Fruit fly (Drosophila melanogaster) whole organism, wandering third instar larva: ENCODE measurements around the gene CG16798.

ENCODE experiments used
- Hr78 ChIP-seq: fragments of >200 bp; optimal IDR thresholded peaks from 2 replicates; lab custom pipeline; 2017; ENCODE audit warnings: missing biosample characterization, missing genetic modification characterization
- Jra ChIP-seq: sonication (Bioruptor generic); optimal IDR thresholded peaks from 2 replicates; lab custom pipeline; 2016; ENCODE audit warnings: missing biosample characterization, missing genetic modification characterization
- brk ChIP-seq: fragments of 200-800 bp; sonication (Bioruptor generic); optimal IDR thresholded peaks from 2 replicates; lab custom pipeline; 2016; ENCODE audit warnings: missing biosample characterization, mild to moderate bottlenecking, missing genetic modification characterization
- fru ChIP-seq: fragments of 200-800 bp; sonication (Bioruptor generic); optimal IDR thresholded peaks from 3 replicates; lab custom pipeline; 2016; ENCODE audit warnings: missing biosample characterization, mild to moderate bottlenecking, missing genetic modification characterization
- h ChIP-seq: fragments of 200-800 bp; sonication (Bioruptor generic); optimal IDR thresholded peaks from 3 replicates; lab custom pipeline; 2016; ENCODE audit warnings: missing biosample characterization, mild to moderate bottlenecking, missing genetic modification characterization
- lola ChIP-seq: fragments of >200 bp; optimal IDR thresholded peaks from 2 replicates; lab custom pipeline; 2017; ENCODE audit warnings: missing biosample characterization, missing genetic modification characterization
- pan ChIP-seq: fragments of >200 bp; optimal IDR thresholded peaks from 2 replicates; lab custom pipeline; 2017
- psq ChIP-seq: fragments of 200-800 bp; sonication (Bioruptor generic); optimal IDR thresholded peaks from 3 replicates; lab custom pipeline; 2017; ENCODE audit warnings: missing biosample characterization, mild to moderate bottlenecking, missing genetic modification characterization, moderate library complexity

- TF ChIP-seq Hr78 (GFP tag; lab: Kevin White, UChicago) = no peak
- TF ChIP-seq h = peak; percentile 13
- no peak for TF ChIP-seq Jra (GFP tag; lab: Kevin White, UChicago)
- peak; percentile 2 for TF ChIP-seq psq (GFP tag; lab: Kevin White, UChicago)
- no peak for TF ChIP-seq brk (GFP tag; lab: Kevin White, UChicago)
- no peak for TF ChIP-seq lola (GFP tag; lab: Kevin White, UChicago)
- TF ChIP-seq fru (GFP tag; lab: Kevin White, UChicago) = peak; percentile 12
- no peak for TF ChIP-seq pan
Measured at dm6 chr2L:20416754-20417563, 34.8 kb upstream of the CG16798 start, which contains the start of the genes CG10949 and Arpc2.
